Fruit fly (Drosophila melanogaster) whole organism, embryonic: ENCODE results near the gene TwdlX.
A peak's percentile ranks its signal among the peaks of the same experiment; 100 is the strongest.

Source experiments
- Antp ChIP-seq: fragments of 200-800 bp; sonication (Bioruptor generic); optimal IDR thresholded peaks from 3 replicates; lab custom pipeline; 2016; ENCODE audit warnings: missing biosample characterization, missing genetic modification characterization
- B-H1 ChIP-seq: fragments of 200-800 bp; sonication (Bioruptor generic); IDR thresholded peaks from 3 replicates; pipeline ENCODE4 v1.3.6; 2022; ENCODE audit warnings: missing biosample characterization, missing genetic modification characterization
- B-H2 ChIP-seq: fragments of 200-800 bp; sonication (Bioruptor generic); optimal IDR thresholded peaks from 2 replicates; lab custom pipeline; 2018; ENCODE audit warnings: missing biosample characterization, mild to moderate bottlenecking, missing genetic modification characterization
- C15 ChIP-seq: fragments of 200-800 bp; sonication (Bioruptor generic); IDR thresholded peaks from 3 replicates; pipeline ENCODE4 v1.3.6; 2022; ENCODE audit warnings: missing biosample characterization, missing genetic modification characterization
- CG10959 ChIP-seq: fragments of 200-800 bp; sonication (Bioruptor generic); IDR thresholded peaks from 2 replicates; pipeline ENCODE4 v1.3.6; 2022; ENCODE audit warnings: missing biosample characterization, missing genetic modification characterization
- CG11723 ChIP-seq: fragments of 200-800 bp; sonication (Bioruptor generic); optimal IDR thresholded peaks from 2 replicates; lab custom pipeline; 2017; ENCODE audit warnings: missing biosample characterization, mild to moderate bottlenecking, missing genetic modification characterization
- CG14710 ChIP-seq: fragments of 200-800 bp; sonication (Bioruptor generic); optimal IDR thresholded peaks from 3 replicates; lab custom pipeline; 2019; ENCODE audit warnings: missing biosample characterization, mild to moderate bottlenecking, missing genetic modification characterization, moderate library complexity
- CG15011 ChIP-seq: fragments of 200-800 bp; sonication (Bioruptor generic); optimal IDR thresholded peaks from 3 replicates; lab custom pipeline; 2018; ENCODE audit warnings: missing biosample characterization, mild to moderate bottlenecking, missing genetic modification characterization
- CG1602 ChIP-seq: fragments of 200-800 bp; sonication (Bioruptor generic); optimal IDR thresholded peaks from 3 replicates; lab custom pipeline; 2016; ENCODE audit warnings: missing biosample characterization, missing genetic modification characterization
- CG18476 ChIP-seq: fragments of 200-800 bp; sonication (Bioruptor generic); optimal IDR thresholded peaks from 2 replicates; lab custom pipeline; 2016; ENCODE audit warnings: missing biosample characterization, mild to moderate bottlenecking, missing genetic modification characterization
- CG18599 ChIP-seq: fragments of 200-800 bp; sonication (Bioruptor generic); optimal IDR thresholded peaks from 3 replicates; lab custom pipeline; 2017; ENCODE audit warnings: missing biosample characterization, missing genetic modification characterization, mild to moderate bottlenecking, moderate library complexity, missing genetic modification reagents
- CG2875 ChIP-seq: fragments of 200-800 bp; sonication (Bioruptor generic); optimal IDR thresholded peaks from 2 replicates; lab custom pipeline; 2017; ENCODE audit warnings: missing biosample characterization, mild to moderate bottlenecking, missing genetic modification characterization, missing genetic modification reagents
- CG30403 ChIP-seq: fragments of 200-800 bp; sonication (Bioruptor generic); optimal IDR thresholded peaks from 3 replicates; lab custom pipeline; 2016; ENCODE audit warnings: missing biosample characterization, missing genetic modification characterization
- CG33557 ChIP-seq: fragments of 200-800 bp; sonication (Bioruptor generic); optimal IDR thresholded peaks from 2 replicates; lab custom pipeline; 2019; ENCODE audit warnings: missing biosample characterization, mild to moderate bottlenecking, missing genetic modification characterization, moderate library complexity
- CG43689 ChIP-seq: fragments of 200-800 bp; sonication (Bioruptor generic); IDR thresholded peaks from 2 replicates; pipeline ENCODE4 v1.3.6; 2022; ENCODE audit warnings: missing biosample characterization, missing genetic modification characterization
- CG4854 ChIP-seq: fragments of 200-800 bp; sonication (Bioruptor generic); optimal IDR thresholded peaks from 2 replicates; lab custom pipeline; 2016; ENCODE audit warnings: missing biosample characterization, missing genetic modification characterization, inconsistent platforms
- CG8281 ChIP-seq: fragments of 200-800 bp; sonication (Bioruptor generic); optimal IDR thresholded peaks from 2 replicates; lab custom pipeline; 2018; ENCODE audit warnings: missing biosample characterization, mild to moderate bottlenecking, missing genetic modification characterization, moderate library complexity
- CG8388 ChIP-seq: fragments of 200-800 bp; sonication (Bioruptor generic); optimal IDR thresholded peaks from 2 replicates; lab custom pipeline; 2019; ENCODE audit warnings: missing biosample characterization, mild to moderate bottlenecking, missing genetic modification characterization, moderate library complexity
- CG8924 ChIP-seq: fragments of 200-800 bp; optimal IDR thresholded peaks from 3 replicates; lab custom pipeline; 2019; ENCODE audit warnings: missing biosample characterization, mild to moderate bottlenecking, missing genetic modification characterization, moderate library complexity
- CG9797 ChIP-seq: fragments of 200-800 bp; sonication (Bioruptor generic); optimal IDR thresholded peaks from 3 replicates; lab custom pipeline; 2018; ENCODE audit warnings: missing biosample characterization, mild to moderate bottlenecking, missing genetic modification characterization
- Dp ChIP-seq: fragments of 200-800 bp; sonication (Bioruptor generic); optimal IDR thresholded peaks from 2 replicates; lab custom pipeline; 2018; ENCODE audit warnings: missing biosample characterization, mild to moderate bottlenecking, missing genetic modification characterization, moderate library complexity
- Ets65A ChIP-seq: fragments of 200-800 bp; sonication (Bioruptor generic); peaks from one replicate; lab custom pipeline; 2016; ENCODE audit warnings: missing biosample characterization, missing genetic modification characterization
- Fer1 ChIP-seq: fragments of 200-800 bp; sonication (Bioruptor generic); optimal IDR thresholded peaks from 2 replicates; lab custom pipeline; 2017; ENCODE audit warnings: missing biosample characterization, mild to moderate bottlenecking, missing genetic modification characterization
- H15 ChIP-seq: fragments of 200-800 bp; sonication (Bioruptor generic); IDR thresholded peaks from 3 replicates; pipeline ENCODE4 v1.3.6; 2022; ENCODE audit warnings: missing biosample characterization, missing genetic modification characterization
- HLH3B ChIP-seq: fragments of 200-800 bp; sonication (Bioruptor generic); IDR thresholded peaks from 2 replicates; pipeline ENCODE4 v1.3.6; 2022; ENCODE audit warnings: missing biosample characterization, missing genetic modification characterization
- Hand ChIP-seq: fragments of 200-800 bp; sonication (Bioruptor generic); optimal IDR thresholded peaks from 2 replicates; lab custom pipeline; 2017; ENCODE audit warnings: mild to moderate bottlenecking, missing biosample characterization, missing genetic modification reagents, missing genetic modification characterization
- Hmr ChIP-seq: fragments of 200-800 bp; sonication (Bioruptor generic); optimal IDR thresholded peaks from 3 replicates; lab custom pipeline; 2017; ENCODE audit warnings: mild to moderate bottlenecking, missing biosample characterization, missing genetic modification reagents, missing genetic modification characterization
- Med ChIP-seq: fragments of 200-800 bp; sonication (Bioruptor generic); peaks from one replicate; lab custom pipeline; 2016; ENCODE audit warnings: missing biosample characterization, missing genetic modification characterization, mild to moderate bottlenecking, inconsistent platforms, moderate library complexity
- Mrtf ChIP-seq: fragments of 200-800 bp; sonication (Bioruptor generic); IDR thresholded peaks from 3 replicates; pipeline ENCODE4 v1.3.6; 2022; ENCODE audit warnings: missing biosample characterization, missing genetic modification characterization
- Myb ChIP-seq: fragments of 200-800 bp; sonication (Bioruptor generic); optimal IDR thresholded peaks from 2 replicates; lab custom pipeline; 2016; ENCODE audit warnings: missing biosample characterization, missing genetic modification characterization
- Opbp ChIP-seq: fragments of 200-800 bp; sonication (Bioruptor generic); IDR thresholded peaks from 3 replicates; pipeline ENCODE4 v1.3.6; 2022; ENCODE audit warnings: missing biosample characterization, missing genetic modification characterization; ENCODE audit not compliant: partially characterized antibody
- Poxn ChIP-seq: fragments of 200-800 bp; sonication (Bioruptor generic); IDR thresholded peaks from 2 replicates; pipeline ENCODE4 v1.3.6; 2022; ENCODE audit warnings: missing biosample characterization, missing genetic modification characterization
- Spps ChIP-seq: fragments of 200-800 bp; sonication (Bioruptor generic); optimal IDR thresholded peaks from 2 replicates; lab custom pipeline; 2018; ENCODE audit warnings: missing biosample characterization, mild to moderate bottlenecking, missing genetic modification characterization
- Usf ChIP-seq: fragments of 200-800 bp; sonication (Bioruptor generic); optimal IDR thresholded peaks from 2 replicates; lab custom pipeline; 2017; ENCODE audit warnings: missing genotype, missing biosample characterization, missing genetic modification characterization
- aop ChIP-seq: fragments of 200-800 bp; sonication (Bioruptor generic); IDR thresholded peaks from 2 replicates; pipeline ENCODE4 v1.3.6; 2022; ENCODE audit warnings: missing biosample characterization, missing genetic modification characterization
- bab2 ChIP-seq: fragments of 200-800 bp; sonication (Bioruptor generic); optimal IDR thresholded peaks from 2 replicates; lab custom pipeline; 2016; ENCODE audit warnings: missing biosample characterization, missing genetic modification characterization
- chm ChIP-seq: fragments of 200-800 bp; sonication (Bioruptor generic); IDR thresholded peaks from 2 replicates; pipeline ENCODE4 v1.3.6; 2022; ENCODE audit warnings: missing biosample characterization, missing genetic modification characterization
- danr ChIP-seq: fragments of 200-800 bp; sonication (Bioruptor generic); IDR thresholded peaks from 2 replicates; pipeline ENCODE4 v1.3.6; 2022; ENCODE audit warnings: missing biosample characterization, missing genetic modification characterization
- dimm ChIP-seq: fragments of 200-800 bp; sonication (Bioruptor generic); IDR thresholded peaks from 2 replicates; pipeline ENCODE4 v1.3.6; 2022; ENCODE audit warnings: missing biosample characterization, missing genetic modification characterization
- fru ChIP-seq: fragments of >200 bp; optimal IDR thresholded peaks from 2 replicates; lab custom pipeline; 2017
- gcm ChIP-seq: fragments of 200-800 bp; sonication (Bioruptor generic); optimal IDR thresholded peaks from 2 replicates; lab custom pipeline; 2019; ENCODE audit warnings: missing biosample characterization, mild to moderate bottlenecking, missing genetic modification characterization, moderate library complexity
- gem ChIP-seq: fragments of 200-800 bp; sonication (Bioruptor generic); optimal IDR thresholded peaks from 2 replicates; lab custom pipeline; 2019; ENCODE audit warnings: missing biosample characterization, mild to moderate bottlenecking, missing genetic modification characterization, moderate library complexity
- gfzf ChIP-seq: fragments of 200-800 bp; sonication (Bioruptor generic); optimal IDR thresholded peaks from 2 replicates; lab custom pipeline; 2016; ENCODE audit warnings: missing biosample characterization, mild to moderate bottlenecking, missing genetic modification characterization, moderate library complexity
- grn ChIP-seq: fragments of 200-800 bp; sonication (Bioruptor generic); optimal IDR thresholded peaks from 3 replicates; lab custom pipeline; 2017; ENCODE audit warnings: missing biosample characterization, missing genetic modification characterization
- gt ChIP-seq: fragments of 200-800 bp; sonication (Bioruptor generic); IDR thresholded peaks from 2 replicates; pipeline ENCODE4 v1.3.6; 2022; ENCODE audit warnings: missing biosample characterization, missing genetic modification characterization
- lmd ChIP-seq: fragments of 200-800 bp; sonication (Bioruptor generic); IDR thresholded peaks from 2 replicates; pipeline ENCODE4 v1.3.6; 2022; ENCODE audit warnings: missing biosample characterization, missing genetic modification characterization
- lov ChIP-seq, 2 experiments: fragments of 200-800 bp in 1 of 2; fragments of >200 bp in 1 of 2; sonication (Bioruptor generic) in 1 of 2; IDR thresholded peaks in 1 of 2; optimal IDR thresholded peaks in 1 of 2; 2 replicates in 1 of 2; 3 replicates in 1 of 2; pipeline versions ENCODE4 v1.3.6 to Lab custom; 2017 to 2022; ENCODE audit warnings: missing biosample characterization in 1 of 2, missing genetic modification characterization in 1 of 2
- org-1 ChIP-seq: fragments of 200-800 bp; sonication (Bioruptor generic); optimal IDR thresholded peaks from 2 replicates; lab custom pipeline; 2017; ENCODE audit warnings: missing biosample characterization, missing genetic modification characterization
- pb ChIP-seq: fragments of 200-800 bp; sonication (Bioruptor generic); optimal IDR thresholded peaks from 3 replicates; lab custom pipeline; 2016; ENCODE audit warnings: missing biosample characterization, missing genetic modification characterization
- pros ChIP-seq: fragments of 200-800 bp; sonication (Bioruptor generic); optimal IDR thresholded peaks from 3 replicates; lab custom pipeline; 2019; ENCODE audit warnings: missing biosample characterization, mild to moderate bottlenecking, missing genetic modification characterization, moderate library complexity
- sens ChIP-seq: fragments of 200-800 bp; sonication (Bioruptor generic); peaks from one replicate; lab custom pipeline; 2016; ENCODE audit warnings: missing biosample characterization, missing genetic modification characterization
- slou ChIP-seq: fragments of 200-800 bp; sonication (Bioruptor generic); optimal IDR thresholded peaks from 3 replicates; lab custom pipeline; 2016; ENCODE audit warnings: missing biosample characterization, missing genetic modification characterization
- tgo ChIP-seq: fragments of 200-800 bp; sonication (Bioruptor generic); IDR thresholded peaks from 3 replicates; pipeline ENCODE4 v1.3.6; 2022; ENCODE audit warnings: missing biosample characterization, missing genetic modification characterization

Gene TwdlX

dm6 chrX:16694959-16695358 is 35.9 kb upstream of the TwdlX start, which contains the start of gene Septin4 (continued):
- TF ChIP-seq dimm: no peak
- TF ChIP-seq Ets65A (GFP tag; lab: Kevin White, UChicago): peak; percentile 56
- no peak for TF ChIP-seq CG1602 (GFP tag; lab: Kevin White, UChicago)
- no peak for TF ChIP-seq gt (GFP tag; lab: Robert Waterston, UW)
- TF ChIP-seq Fer1: no peak
- no peak for TF ChIP-seq fru
- no peak for TF ChIP-seq B-H2
- no peak for TF ChIP-seq Hand (GFP tag; lab: Kevin White, UChicago)
- TF ChIP-seq CG14710 (tag; lab: Kevin White, UChicago): no peak
- TF ChIP-seq C15 (GFP tag; lab: Robert Waterston, UW): no peak
- no peak for TF ChIP-seq Myb (GFP tag; lab: Kevin White, UChicago)
- no peak for TF ChIP-seq Hmr (GFP tag; lab: Kevin White, UChicago)
- TF ChIP-seq tgo (GFP tag; lab: Robert Waterston, UW): no peak
- no peak for TF ChIP-seq Opbp (GFP tag; lab: Robert Waterston, UW)
- TF ChIP-seq CG2875 (GFP tag; lab: Kevin White, UChicago): no peak
- TF ChIP-seq B-H1 (GFP tag; lab: Robert Waterston, UW): no peak
- TF ChIP-seq CG8281 (tag; lab: Kevin White, UChicago): no peak
- no peak for TF ChIP-seq gcm (GFP tag; lab: Kevin White, UChicago)
- no peak for TF ChIP-seq CG4854 (GFP tag; lab: Kevin White, UChicago)
- TF ChIP-seq slou: no peak
- peak; percentile 19 for TF ChIP-seq sens
- TF ChIP-seq lov (optimal IDR thresholded peaks at IDR 0.05; lab: Kevin White, UChicago): no peak
- TF ChIP-seq lov (GFP tag; IDR thresholded peaks at IDR 0.05; lab: Robert Waterston, UW): no peak
- TF ChIP-seq CG18476: no peak
- TF ChIP-seq CG43689 (GFP tag; lab: Robert Waterston, UW): no peak
- TF ChIP-seq gfzf: peak; percentile 50
- no peak for TF ChIP-seq pros (GFP tag; lab: Kevin White, UChicago)
- TF ChIP-seq H15 (GFP tag; lab: Robert Waterston, UW): no peak
- no peak for TF ChIP-seq CG15011
- no peak for TF ChIP-seq Poxn (GFP tag; lab: Robert Waterston, UW)
- no peak for TF ChIP-seq CG33557
- no peak for TF ChIP-seq gem
- TF ChIP-seq CG9797 (GFP tag; lab: Kevin White, UChicago): peak; percentile 33
- TF ChIP-seq Dp (GFP tag; lab: Kevin White, UChicago): peak; percentile 65
- no peak for TF ChIP-seq HLH3B (GFP tag; lab: Robert Waterston, UW)
- no peak for TF ChIP-seq CG8388 (GFP tag; lab: Kevin White, UChicago)
- TF ChIP-seq grn (GFP tag; lab: Kevin White, UChicago): no peak
- TF ChIP-seq CG10959: no peak
- TF ChIP-seq pb (GFP tag; lab: Kevin White, UChicago): no peak
- TF ChIP-seq CG11723: no peak
- TF ChIP-seq Usf: no peak
- TF ChIP-seq danr (GFP tag; lab: Robert Waterston, UW): no peak
- peak; percentile 21 for TF ChIP-seq CG8924 (tag; lab: Kevin White, UChicago)
- no peak for TF ChIP-seq bab2 (GFP tag; lab: Kevin White, UChicago)
- peak; percentile 48; the same call in 1 of the 2 replicates for TF ChIP-seq chm (GFP tag; lab: Robert Waterston, UW)
- TF ChIP-seq org-1 (GFP tag; lab: Kevin White, UChicago): no peak
- peak; percentile 56 for TF ChIP-seq Med (GFP tag; lab: Kevin White, UChicago)
- TF ChIP-seq Antp (GFP tag; lab: Kevin White, UChicago): no peak
- TF ChIP-seq Spps: no peak
- TF ChIP-seq CG18599: no peak
- no peak for TF ChIP-seq aop
- TF ChIP-seq Mrtf: no peak
- TF ChIP-seq CG30403 (GFP tag; lab: Kevin White, UChicago): no peak
- no peak for TF ChIP-seq lmd (GFP tag; lab: Robert Waterston, UW)
